Worm (Caenorhabditis elegans): ENCODE results near the gene sri-29.

sri-29 gene

DNA sequence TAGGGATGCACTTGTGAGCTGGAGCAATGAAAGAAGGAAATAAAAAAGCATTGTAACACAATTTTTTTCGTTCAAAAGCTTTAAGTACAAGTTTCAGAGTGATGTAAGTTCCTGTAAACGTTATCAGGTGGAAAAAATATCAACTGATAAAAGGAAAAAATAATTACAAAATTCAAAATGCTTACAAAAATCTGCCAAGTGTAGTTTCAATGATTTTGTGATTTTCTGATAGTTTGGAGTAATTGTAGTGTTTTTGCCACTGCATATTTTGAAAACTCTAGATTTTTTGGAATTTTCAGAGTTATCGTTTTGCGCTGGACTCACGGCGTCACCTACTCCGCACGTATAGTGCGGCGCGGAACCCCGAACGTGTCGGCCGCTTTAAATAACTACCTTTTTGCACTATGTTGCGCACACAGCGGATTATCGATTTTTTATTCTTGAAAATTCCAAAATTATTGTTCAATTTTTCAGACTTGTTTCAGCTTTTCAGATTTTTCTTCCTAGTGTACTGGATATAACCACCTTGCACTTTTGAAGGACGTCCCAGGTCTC is 20.7 kb upstream of the sri-29 start, which contains the start of gene clec-2:
Gene clec-2, minus strand, starts transcription at position 51 of the 555 bp plus-strand sequence.
- no peak for TF ChIP-seq B0336.3 (GFP tag; IDR thresholded peaks at IDR 0.05)
- TF ChIP-seq ekl-4 (GFP tag; IDR thresholded peaks at IDR 0.05), result no peak
- no peak for TF ChIP-seq tbp1 (GFP tag; optimal IDR thresholded peaks at IDR 0.05)
- TF ChIP-seq rpc-1 (optimal IDR thresholded peaks at IDR 0.05), result no peak
- no peak for TF ChIP-seq rpc-1 (tag; optimal IDR thresholded peaks at IDR 0.05)
- TF ChIP-seq lin-54 (GFP tag; optimal IDR thresholded peaks at IDR 0.05), result no peak
- TF ChIP-seq tbx-9 (tag; optimal IDR thresholded peaks at IDR 0.05; ENCODE audit: borderline replicate concordance), result no peak
- no peak for TF ChIP-seq F55B11.4 (tag; optimal IDR thresholded peaks at IDR 0.05; ENCODE audit: borderline replicate concordance, insufficient read depth)
- TF ChIP-seq unc-62 (GFP tag; optimal IDR thresholded peaks at IDR 0.05), result no peak
- no peak for TF ChIP-seq chd-7 (tag; optimal IDR thresholded peaks at IDR 0.05)
- TF ChIP-seq Y56A3A.18 (GFP tag; IDR thresholded peaks at IDR 0.05), result no peak
- peak; percentile 10 for TF ChIP-seq snpc-1.1 (tag; optimal IDR thresholded peaks at IDR 0.05; ENCODE audit: insufficient read depth)
- TF ChIP-seq nfya-1 (tag; optimal IDR thresholded peaks at IDR 0.05; ENCODE audit: borderline replicate concordance, insufficient read depth), result no peak
- no peak for TF ChIP-seq F52B5.7 (tag; optimal IDR thresholded peaks at IDR 0.05)
- TF ChIP-seq gei-17 (GFP tag; optimal IDR thresholded peaks at IDR 0.05), result no peak
- TF ChIP-seq mcd-1 (GFP tag; IDR thresholded peaks at IDR 0.05), result no peak
- TF ChIP-seq lin-26 (GFP tag; IDR thresholded peaks at IDR 0.05), result no peak
- TF ChIP-seq D2030.7 (GFP tag; IDR thresholded peaks at IDR 0.05), result no peak
- TF ChIP-seq nfyb-1 (GFP tag; IDR thresholded peaks at IDR 0.05), result no peak
- no peak for TF ChIP-seq snpc-4 (GFP tag; optimal IDR thresholded peaks at IDR 0.05)
- peak in 2 of 4 experiments; percentile 69 to 76 for TF ChIP-seq snpc-4 (tag; optimal IDR thresholded peaks at IDR 0.05)
- TF ChIP-seq nhr-90 (tag; optimal IDR thresholded peaks at IDR 0.05), result no peak
- TF ChIP-seq F57C9.4 (tag; optimal IDR thresholded peaks at IDR 0.05), result no peak
- TF ChIP-seq hmg-1.2 (GFP tag; IDR thresholded peaks at IDR 0.05), result peak; percentile 39

- TF ChIP-seq tbx-9 (tag; optimal IDR thresholded peaks at IDR 0.05; ENCODE audit: borderline replicate concordance), result no peak
- no peak for TF ChIP-seq pha-4 (tag; optimal IDR thresholded peaks at IDR 0.05)
- no peak for TF ChIP-seq ztf-25 (GFP tag; IDR thresholded peaks at IDR 0.05)
Measured at ce11 chrII:3024655-3025054, 19.5 kb upstream of the sri-29 start.

DNA sequence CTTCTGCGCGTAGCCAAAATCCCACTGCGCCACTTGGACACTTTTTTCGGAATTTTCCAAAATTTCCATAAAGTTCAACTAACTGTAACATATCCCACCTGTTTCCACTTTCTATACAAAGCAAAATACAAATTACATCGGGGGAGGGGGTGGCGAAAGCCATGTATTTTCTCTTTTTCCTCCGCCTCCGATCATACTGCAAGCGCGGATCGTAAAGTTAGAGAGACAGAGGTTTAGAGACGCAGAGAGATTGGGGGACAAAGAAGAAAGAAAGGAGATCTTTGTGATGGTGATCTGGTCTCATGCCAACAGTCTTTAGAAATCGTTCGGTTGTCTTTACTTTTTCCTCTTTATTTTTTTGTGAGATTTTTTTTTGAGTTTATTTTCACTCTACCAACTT is 15.9 kb upstream of the sri-29 start:
- no peak for TF ChIP-seq mes-4 (tag; optimal IDR thresholded peaks at IDR 0.05)
- no peak for TF ChIP-seq B0336.3 (GFP tag; IDR thresholded peaks at IDR 0.05)
- TF ChIP-seq ztf-6 (GFP tag; IDR thresholded peaks at IDR 0.05), result no peak
- no peak for TF ChIP-seq ztf-26 (tag; optimal IDR thresholded peaks at IDR 0.05)
- TF ChIP-seq ceh-91 (GFP tag; IDR thresholded peaks at IDR 0.05), result no peak
- TF ChIP-seq T07F8.4 (tag; optimal IDR thresholded peaks at IDR 0.05), result no peak
- TF ChIP-seq rcor-1 (GFP tag; IDR thresholded peaks at IDR 0.05), result no peak
- TF ChIP-seq egl-44 (GFP tag; IDR thresholded peaks at IDR 0.05), result no peak
- TF ChIP-seq unc-62 (GFP tag; optimal IDR thresholded peaks at IDR 0.05), result no peak
- TF ChIP-seq ceh-40 (GFP tag; IDR thresholded peaks at IDR 0.05), result no peak
- TF ChIP-seq mel-28 (tag; optimal IDR thresholded peaks at IDR 0.05; ENCODE audit: borderline replicate concordance), result no peak
- no peak for TF ChIP-seq pha-4 (tag; optimal IDR thresholded peaks at IDR 0.05)
- TF ChIP-seq lin-26 (GFP tag; IDR thresholded peaks at IDR 0.05), result no peak
- no peak for TF ChIP-seq F10E7.11 (tag; optimal IDR thresholded peaks at IDR 0.05)
- TF ChIP-seq F39B2.1 (GFP tag; IDR thresholded peaks at IDR 0.05), result no peak
- TF ChIP-seq cebp-2 (GFP tag; IDR thresholded peaks at IDR 0.05), result no peak
- no peak for TF ChIP-seq ztf-25 (GFP tag; IDR thresholded peaks at IDR 0.05)
